Worm (Caenorhabditis elegans): ENCODE results near the gene arrd-10.

- TF ChIP-seq sem-2 (GFP tag; optimal IDR thresholded peaks at IDR 0.05) (no peak), nhr-237 (tag; optimal IDR thresholded peaks at IDR 0.05) (no peak), elt-1 (tag; optimal IDR thresholded peaks at IDR 0.05; ENCODE audit: borderline replicate concordance, insufficient read depth) (no peak), elt-3 (tag; optimal IDR thresholded peaks at IDR 0.05) (no peak), lin-32 (GFP tag; optimal IDR thresholded peaks at IDR 0.05) (no peak), snpc-4 (tag; optimal IDR thresholded peaks at IDR 0.05) (no peak), blmp-1 (tag; optimal IDR thresholded peaks at IDR 0.05) (no peak)
These were observed 25.5 kb downstream of the arrd-10 start, which contains the start of gene ptr-18 for ce11 chrII:12965538-12965588.
